Fruit fly (Drosophila melanogaster): ENCODE results near the gene CG14441.

Gene CG14441

DNA sequence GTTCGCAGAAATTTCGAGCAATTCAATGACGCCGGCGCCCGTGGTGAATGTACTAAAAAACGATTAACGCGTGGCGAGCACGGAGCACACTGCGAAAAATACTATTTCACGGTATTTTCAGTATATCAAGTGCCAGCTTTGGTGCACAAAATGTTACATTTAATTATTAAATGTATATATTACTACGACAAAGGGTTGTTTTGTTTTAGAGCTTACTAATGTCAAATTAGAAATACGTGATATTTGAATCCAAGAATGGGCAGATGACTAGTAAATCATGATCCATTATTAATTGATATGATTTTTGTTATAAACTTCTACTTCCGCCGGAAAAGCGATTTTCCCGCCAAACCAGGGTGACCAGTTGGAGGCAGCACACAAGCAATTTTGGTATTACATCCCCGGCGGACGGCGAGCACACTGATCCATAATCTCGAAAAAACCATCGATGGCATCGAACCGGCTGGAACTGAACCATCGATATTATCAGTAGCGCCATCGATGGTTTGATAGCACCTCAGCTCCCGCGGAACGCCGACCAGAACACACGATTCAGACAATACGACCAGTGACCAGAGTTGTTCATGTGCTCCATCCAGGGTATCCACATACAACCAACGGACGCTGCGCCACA lies 45.0 kb upstream of the CG14441 start, which contains the start of the genes CG3226 and Cdc7 (continued):
- TF ChIP-seq CG10274 (GFP tag; optimal IDR thresholded peaks at IDR 0.05) (peak; percentile 57), CG12744 (GFP tag; optimal IDR thresholded peaks at IDR 0.05) (no peak), wor (GFP tag; IDR thresholded peaks at IDR 0.05) (no peak), CG9932 (GFP tag; IDR thresholded peaks at IDR 0.05) (peak; percentile 59), CG1603 (tag; optimal IDR thresholded peaks at IDR 0.05) (peak; percentile 73), CG2120 (GFP tag; optimal IDR thresholded peaks at IDR 0.05) (peak; percentile 42), aop (GFP tag; IDR thresholded peaks at IDR 0.05) (no peak), CG31365 (tag; optimal IDR thresholded peaks at IDR 0.05) (peak; percentile 45), Bdp1 (GFP tag; optimal IDR thresholded peaks at IDR 0.05) (peak; percentile 48), CG34422 (GFP tag; IDR thresholded peaks at IDR 0.05) (peak; percentile 67; the same call in 1 of the 3 replicates), CG14710 (tag; optimal IDR thresholded peaks at IDR 0.05) (peak; percentile 93), br (optimal IDR thresholded peaks at IDR 0.05) (no peak), CG2199 (GFP tag; IDR thresholded peaks at IDR 0.05) (no peak), CG18619 (GFP tag; optimal IDR thresholded peaks at IDR 0.05) (peak; percentile 77), tgo (GFP tag; IDR thresholded peaks at IDR 0.05) (peak; percentile 41; the same call in 2 of the 3 replicates), pita (GFP tag; optimal IDR thresholded peaks at IDR 0.05) (no peak), E2f2 (GFP tag; IDR thresholded peaks at IDR 0.05) (peak; percentile 77), cad (GFP tag; optimal IDR thresholded peaks at IDR 0.05) (no peak), repo (GFP tag; optimal IDR thresholded peaks at IDR 0.05) (peak; percentile 35), CG6854 (GFP tag; optimal IDR thresholded peaks at IDR 0.05) (peak; percentile 75), schlank (tag; optimal IDR thresholded peaks at IDR 0.05) (peak; percentile 78), pho (GFP tag; optimal IDR thresholded peaks at IDR 0.05) (peak; percentile 58), CG30431 (GFP tag; optimal IDR thresholded peaks at IDR 0.05) (peak; percentile 42), CG10959 (GFP tag; IDR thresholded peaks at IDR 0.05) (no peak), phol (tag; optimal IDR thresholded peaks at IDR 0.05) (peak; percentile 74), sisA (GFP tag; IDR thresholded peaks at IDR 0.05) (no peak), Elba2 (GFP tag; optimal IDR thresholded peaks at IDR 0.05) (no peak), CG4707 (GFP tag; optimal IDR thresholded peaks at IDR 0.05) (peak; percentile 64), Blimp-1 (GFP tag; optimal IDR thresholded peaks at IDR 0.05) (peak; percentile 19), Dfd (GFP tag; optimal IDR thresholded peaks at IDR 0.05) (no peak), sd (tag; optimal IDR thresholded peaks at IDR 0.05) (no peak), CG12236 (GFP tag; optimal IDR thresholded peaks at IDR 0.05) (peak; percentile 25), Hey (tag; optimal IDR thresholded peaks at IDR 0.05) (peak; percentile 40), salm (tag; optimal IDR thresholded peaks at IDR 0.05) (peak; percentile 62), CoRest (tag; optimal IDR thresholded peaks at IDR 0.05) (peak; percentile 80), CG7556 (GFP tag; optimal IDR thresholded peaks at IDR 0.05) (peak; percentile 67), ase (GFP tag; IDR thresholded peaks at IDR 0.05) (no peak), HLH4C (GFP tag; IDR thresholded peaks at IDR 0.05; ENCODE audit: partially characterized antibody) (peak; percentile 62), fd96Cb (tag; optimal IDR thresholded peaks at IDR 0.05) (no peak), toy (GFP tag; IDR thresholded peaks at IDR 0.05) (no peak), onecut (GFP tag; IDR thresholded peaks at IDR 0.05) (peak; percentile 75), CG34376 (GFP tag; optimal IDR thresholded peaks at IDR 0.05) (peak; percentile 93), chif (GFP tag; optimal IDR thresholded peaks at IDR 0.05) (peak; percentile 18 to 49), fd102C (GFP tag; optimal IDR thresholded peaks at IDR 0.05) (no peak), CG11093 (GFP tag; IDR thresholded peaks at IDR 0.05) (no peak), exex (tag; optimal IDR thresholded peaks at IDR 0.05) (peak; percentile 49), CG12299 (tag; optimal IDR thresholded peaks at IDR 0.05) (peak; percentile 70), dmrt99B (tag; optimal IDR thresholded peaks at IDR 0.05) (peak; percentile 67), CG1529 (GFP tag; optimal IDR thresholded peaks at IDR 0.05) (peak; percentile 62), CG32772 (GFP tag; IDR thresholded peaks at IDR 0.05) (no peak), tin (GFP tag; optimal IDR thresholded peaks at IDR 0.05) (peak; percentile 31)

Data from whole organism, embryonic.